Worm (Caenorhabditis elegans) whole organism, L3 larva: Measurements from ENCODE around the gene Y51A2B.8.
"Not testable (repeated sequence)": the region's sequence is repeated elsewhere in the genome, so short reads cannot be mapped to it uniquely, and the experiment has no call there.

Experiments used
- R02D3.7 ChIP-seq: fragments of 150-350 bp; optimal IDR thresholded peaks from 2 replicates; lab custom pipeline; 2014; ENCODE audit warnings: missing biosample characterization, missing genetic modification characterization
- ZK546.5 ChIP-seq: sonication (generic microtip); optimal IDR thresholded peaks from 2 replicates; lab custom pipeline; 2017; ENCODE audit warnings: missing biosample characterization, missing genetic modification characterization
- aly-2 ChIP-seq: fragments of 150-350 bp; optimal IDR thresholded peaks from 2 replicates; lab custom pipeline; 2014; ENCODE audit warnings: missing biosample characterization, missing genetic modification characterization
- ama-1 ChIP-seq: fragments of 150-350 bp; optimal IDR thresholded peaks from 2 replicates; lab custom pipeline; 2018
- ceh-16 ChIP-seq: sonication (generic microtip); optimal IDR thresholded peaks from 2 replicates; lab custom pipeline; 2017; ENCODE audit warnings: missing biosample characterization, missing genetic modification characterization
- ceh-28 ChIP-seq: fragments of 150-350 bp; optimal IDR thresholded peaks from 2 replicates; lab custom pipeline; 2014; ENCODE audit warnings: missing biosample characterization, missing genetic modification reagents, missing genetic modification characterization
- ceh-82 ChIP-seq: fragments of 150-350 bp; optimal IDR thresholded peaks from 2 replicates; lab custom pipeline; 2014; ENCODE audit warnings: missing biosample characterization, missing genetic modification characterization
- ceh-9 ChIP-seq: sonication (generic microtip); optimal IDR thresholded peaks from 2 replicates; lab custom pipeline; 2018; ENCODE audit warnings: missing biosample characterization, missing genetic modification characterization
- daf-12 ChIP-seq: fragments of 150-350 bp; optimal IDR thresholded peaks from 2 replicates; lab custom pipeline; 2014; ENCODE audit warnings: missing biosample characterization, missing genetic modification reagents, missing genetic modification characterization
- egl-27 ChIP-seq: sonication (generic microtip); optimal IDR thresholded peaks from 4 replicates; lab custom pipeline; 2017; ENCODE audit warnings: missing biosample characterization, missing genetic modification reagents, missing genetic modification characterization
- egl-5 ChIP-seq: fragments of 150-350 bp; optimal IDR thresholded peaks from 2 replicates; lab custom pipeline; 2017; ENCODE audit warnings: missing biosample characterization, missing genetic modification reagents, missing genetic modification characterization, inconsistent platforms
- elt-2 ChIP-seq: sonication (generic microtip); optimal IDR thresholded peaks from 2 replicates; lab custom pipeline; 2016; ENCODE audit warnings: missing genetic modification reagents, mild to moderate bottlenecking, missing genetic modification characterization, missing compliant biosample characterization
- eor-1 ChIP-seq, 2 experiments: fragments of 150-350 bp; optimal IDR thresholded peaks; 2 replicates each; lab custom pipeline; 2014 to 2018; ENCODE audit warnings: missing biosample characterization in 2 of 2, missing genetic modification characterization in 2 of 2
- fkh-2 ChIP-seq: fragments of 150-350 bp; optimal IDR thresholded peaks from 2 replicates; lab custom pipeline; 2014; ENCODE audit warnings: missing biosample characterization, missing genetic modification reagents, missing genetic modification characterization
- hmg-11 ChIP-seq: sonication (generic microtip); optimal IDR thresholded peaks from 2 replicates; lab custom pipeline; 2016; ENCODE audit warnings: missing genetic modification characterization, missing compliant biosample characterization
- jun-1 ChIP-seq: fragments of 150-350 bp; optimal IDR thresholded peaks from 2 replicates; lab custom pipeline; 2014; ENCODE audit warnings: missing biosample characterization, missing genetic modification reagents, missing genetic modification characterization
- lin-39 ChIP-seq: fragments of 150-350 bp; optimal IDR thresholded peaks from 2 replicates; lab custom pipeline; 2018; ENCODE audit warnings: missing biosample characterization, missing genetic modification reagents, missing genetic modification characterization
- lsy-12 ChIP-seq: sonication (generic microtip); optimal IDR thresholded peaks from 2 replicates; lab custom pipeline; 2016; ENCODE audit warnings: mild to moderate bottlenecking, missing genetic modification characterization, missing compliant biosample characterization
- mdl-1 ChIP-seq: fragments of 150-350 bp; optimal IDR thresholded peaks from 2 replicates; lab custom pipeline; 2014; ENCODE audit warnings: missing biosample characterization, missing genetic modification characterization
- mml-1 ChIP-seq: fragments of 150-350 bp; sonication (generic microtip); optimal IDR thresholded peaks from 3 replicates; lab custom pipeline; 2014; ENCODE audit warnings: missing biosample characterization, missing genetic modification characterization
- nfya-1 ChIP-seq: sonication (generic microtip); optimal IDR thresholded peaks from 2 replicates; lab custom pipeline; 2017; ENCODE audit warnings: missing genetic modification characterization, mild to moderate bottlenecking, missing compliant biosample characterization, antibody characterized with exemption, moderate library complexity; ENCODE audit not compliant: insufficient read depth
- nhr-11 ChIP-seq: fragments of 150-350 bp; optimal IDR thresholded peaks from 2 replicates; lab custom pipeline; 2014; ENCODE audit warnings: missing biosample characterization, missing genetic modification characterization
- nhr-12 ChIP-seq: fragments of 150-350 bp; optimal IDR thresholded peaks from 2 replicates; lab custom pipeline; 2014; ENCODE audit warnings: missing biosample characterization, missing genetic modification characterization
- nhr-23 ChIP-seq: fragments of 150-350 bp; optimal IDR thresholded peaks from 2 replicates; lab custom pipeline; 2014; ENCODE audit warnings: missing biosample characterization, missing genetic modification reagents, missing genetic modification characterization
- nhr-28 ChIP-seq: fragments of 150-350 bp; optimal IDR thresholded peaks from 2 replicates; lab custom pipeline; 2014; ENCODE audit warnings: missing biosample characterization, missing genetic modification characterization
- nhr-67 ChIP-seq: fragments of 150-350 bp; optimal IDR thresholded peaks from 2 replicates; lab custom pipeline; 2014; ENCODE audit warnings: missing biosample characterization, missing genetic modification characterization
- nhr-76 ChIP-seq: fragments of 150-350 bp; sonication (generic microtip); optimal IDR thresholded peaks from 5 replicates; lab custom pipeline; 2014; ENCODE audit warnings: missing biosample characterization, missing genetic modification characterization
- nhr-77 ChIP-seq: fragments of 150-350 bp; optimal IDR thresholded peaks from 2 replicates; lab custom pipeline; 2014; ENCODE audit warnings: missing biosample characterization, missing genetic modification characterization
- pha-4 ChIP-seq: fragments of 150-350 bp; optimal IDR thresholded peaks from 2 replicates; lab custom pipeline; 2014; ENCODE audit warnings: missing biosample characterization, missing genetic modification reagents, missing genetic modification characterization
- skn-1 ChIP-seq: fragments of 150-350 bp; optimal IDR thresholded peaks from 2 replicates; lab custom pipeline; 2014; ENCODE audit warnings: missing biosample characterization, missing genetic modification characterization
- snpc-4 ChIP-seq: fragments of 150-350 bp; optimal IDR thresholded peaks from 2 replicates; lab custom pipeline; 2014; ENCODE audit warnings: missing biosample characterization, missing genetic modification characterization
- tbx-2 ChIP-seq: sonication (generic microtip); optimal IDR thresholded peaks from 2 replicates; lab custom pipeline; 2016; ENCODE audit warnings: mild to moderate bottlenecking, missing genetic modification characterization, missing compliant biosample characterization
- unc-39 ChIP-seq: sonication (generic microtip); optimal IDR thresholded peaks from 4 replicates; lab custom pipeline; 2017; ENCODE audit warnings: missing biosample characterization, missing genetic modification characterization
- unc-62 ChIP-seq: fragments of 150-350 bp; sonication (generic microtip); optimal IDR thresholded peaks from 4 replicates; lab custom pipeline; 2014; ENCODE audit warnings: missing biosample characterization, missing genetic modification reagents, missing genetic modification characterization
- zag-1 ChIP-seq: fragments of 150-350 bp; optimal IDR thresholded peaks from 2 replicates; lab custom pipeline; 2014; ENCODE audit warnings: missing biosample characterization, missing genetic modification characterization

Y51A2B.8 gene

DNA sequence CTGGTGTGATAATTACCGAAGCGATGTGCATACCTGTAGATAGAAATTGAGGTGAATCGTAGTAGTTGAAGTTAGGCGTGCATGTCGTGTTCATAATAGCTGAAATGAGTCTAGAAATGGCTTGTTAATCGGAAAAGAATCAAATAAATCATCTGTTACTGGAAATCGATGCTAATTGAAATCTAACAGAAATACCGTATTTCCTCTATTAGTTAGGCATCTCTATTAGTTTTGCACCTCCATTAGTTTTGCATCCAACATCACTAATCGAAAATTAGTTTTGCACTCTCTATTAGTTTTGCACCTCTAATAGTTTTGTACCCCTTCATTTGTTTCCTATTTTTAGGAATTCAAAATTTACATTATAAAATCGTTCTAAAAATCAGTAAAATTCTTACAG lies 25.8 kb downstream of the Y51A2B.8 start, which contains the start of gene srh-209:
Gene srh-209 (minus strand): TSS at position 101 of the 400 bp plus-strand sequence.
- not testable (repeated sequence) for TF ChIP-seq ceh-16, lsy-12, nhr-11 (tag; lab: Kevin White, UChicago)

ce11 chrV:18410142-18410541 lies 31.2 kb downstream of the Y51A2B.8 start, which contains the start of gene srh-207:
TSS of gene srh-207 (minus strand) at chrV:18410242.
- no peak for TF ChIP-seq egl-27 (tag; lab: Kevin White, UChicago)
- TF ChIP-seq nhr-23 = no peak
- no peak for TF ChIP-seq nhr-76 (tag; lab: Kevin White, UChicago)
- no peak for TF ChIP-seq fkh-2 (tag; lab: Kevin White, UChicago)
- no peak for TF ChIP-seq tbx-2 (tag; lab: Kevin White, UChicago)
- no peak for TF ChIP-seq egl-5 (tag; lab: Kevin White, UChicago)
- no peak for TF ChIP-seq ceh-16 (tag; lab: Kevin White, UChicago)
- TF ChIP-seq hmg-11 (tag; lab: Kevin White, UChicago) = no peak
- TF ChIP-seq skn-1 (tag; lab: Kevin White, UChicago) = no peak
- no peak for TF ChIP-seq zag-1 (tag; lab: Kevin White, UChicago)
- TF ChIP-seq jun-1 = no peak
- TF ChIP-seq nhr-11 (tag; lab: Kevin White, UChicago) = no peak
- no peak for TF ChIP-seq nhr-12 (tag; lab: Kevin White, UChicago)
- no peak for TF ChIP-seq nhr-77 (tag; lab: Kevin White, UChicago)
- no peak for TF ChIP-seq mdl-1 (tag; lab: Kevin White, UChicago)
- TF ChIP-seq, all 47 proteins: peak for 0

ce11 chrV:18412351-18412750 lies 33.4 kb downstream of the Y51A2B.8 start:
- no peak for TF ChIP-seq ceh-28 (tag; lab: Kevin White, UChicago)
- peak; percentile 14 for TF ChIP-seq elt-2 (tag; lab: Kevin White, UChicago)

DNA sequence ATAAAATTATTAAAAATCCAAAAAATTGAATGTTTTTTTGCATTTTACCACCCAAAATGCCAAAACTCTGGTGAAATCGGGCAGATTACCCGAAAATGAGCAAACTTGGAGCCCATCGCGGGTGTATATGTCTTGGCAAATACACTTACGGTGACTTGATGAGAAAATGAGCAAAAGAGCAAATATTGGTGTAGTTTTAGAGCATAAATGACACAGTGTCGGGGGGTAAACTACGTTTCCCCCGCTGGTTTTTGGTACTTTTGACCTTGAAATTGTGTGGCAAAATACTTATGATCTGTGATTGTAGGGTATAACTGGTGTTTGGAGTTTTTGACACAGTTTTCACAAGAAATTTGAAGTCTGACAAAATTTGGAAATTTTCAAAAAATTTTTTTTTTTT lies 34.0 kb downstream of the Y51A2B.8 start, which contains the start of gene ZK262.2:
Gene ZK262.2 (minus strand): TSS at position 101 of the 400 bp plus-strand sequence.
- TF ChIP-seq pha-4 (peak; percentile 9), aly-2 (tag; lab: Kevin White, UChicago) (no peak)
- TF ChIP-seq, all 47 proteins: peak for 1

ce11 chrV:18414051-18414450 lies 35.1 kb downstream of the Y51A2B.8 start, which contains the start of gene txt-8:
TSS of gene txt-8 (plus strand) at chrV:18414351.
- TF ChIP-seq eor-1 (tag; optimal IDR thresholded peaks at IDR 0.05; lab: Kevin White, UChicago) (no peak), R02D3.7 (tag; lab: Kevin White, UChicago) (no peak), pha-4 (peak; percentile 1)

- TF ChIP-seq ZK546.5 (tag; lab: Kevin White, UChicago) = no peak
- TF ChIP-seq nhr-23 = no peak
- no peak for TF ChIP-seq nhr-28
- no peak for TF ChIP-seq lin-39 (tag; lab: Kevin White, UChicago)
- TF ChIP-seq zag-1 (tag; lab: Kevin White, UChicago) = no peak
- no peak for TF ChIP-seq nhr-67 (tag; lab: Kevin White, UChicago)
- TF ChIP-seq snpc-4 (tag; lab: Kevin White, UChicago) = no peak
- TF ChIP-seq, all 47 proteins: peak for 0
Observed at ce11 chrV:18420797-18421196, 41.9 kb downstream of the Y51A2B.8 start, which contains the start of gene srj-26. TSS of gene srj-26 (plus strand) at chrV:18421097.

DNA sequence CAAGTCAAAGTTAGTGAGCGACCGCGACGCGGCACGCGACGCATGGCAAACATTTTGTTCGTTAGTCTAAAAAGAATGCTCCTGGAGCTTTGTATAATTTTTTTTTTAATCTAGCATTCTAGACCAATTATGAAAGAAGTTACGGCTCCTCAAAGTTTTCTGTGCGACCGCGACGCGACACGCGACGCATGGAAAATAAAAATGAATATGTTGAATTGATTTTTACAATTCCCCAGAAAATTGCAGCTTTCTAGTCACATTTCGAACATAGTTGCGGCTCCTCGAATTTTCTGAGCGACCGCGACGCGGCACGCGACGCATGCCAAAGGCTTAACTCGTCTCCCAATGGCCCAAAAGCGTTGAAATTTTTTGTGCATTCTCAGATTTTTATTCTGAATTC lies 45.6 kb downstream of the Y51A2B.8 start, which contains the start of gene ZK262.4:
Gene ZK262.4 (minus strand): TSS at position 101 of the 400 bp plus-strand sequence.
- TF ChIP-seq mml-1 (tag; lab: Kevin White, UChicago) (no peak), unc-62 (GFP tag; lab: Kevin White, UChicago) (no peak), zag-1 (tag; lab: Kevin White, UChicago) (no peak), nfya-1 (tag; lab: Kevin White, UChicago) (no peak), unc-39 (no peak), elt-2 (tag; lab: Kevin White, UChicago) (no peak), nhr-76 (tag; lab: Kevin White, UChicago) (no peak), ama-1 (no peak), nhr-28 (no peak), ceh-82 (no peak), skn-1 (tag; lab: Kevin White, UChicago) (no peak), lin-39 (tag; lab: Kevin White, UChicago) (no peak), lsy-12 (tag; lab: Kevin White, UChicago) (no peak), R02D3.7 (tag; lab: Kevin White, UChicago) (no peak), daf-12 (tag; lab: Kevin White, UChicago) (no peak), aly-2 (tag; lab: Kevin White, UChicago) (no peak), ceh-16 (tag; lab: Kevin White, UChicago) (no peak), ceh-9 (no peak)
